Worm (Caenorhabditis elegans) whole organism, L2 larva: ENCODE results near the gene Y105C5A.508.
"Not testable (repeated sequence)": the region's sequence is repeated elsewhere in the genome, so short reads cannot be mapped to it uniquely, and the experiment has no call there.

Source experiments
- dmd-4 ChIP-seq: sonication (generic microtip); optimal IDR thresholded peaks from 2 replicates; lab custom pipeline; 2017; ENCODE audit warnings: missing biosample characterization, missing genetic modification characterization
- nhr-23 ChIP-seq: fragments of 150-350 bp; optimal IDR thresholded peaks from 2 replicates; lab custom pipeline; 2014; ENCODE audit warnings: missing biosample characterization, missing genetic modification reagents, missing genetic modification characterization
- sem-4 ChIP-seq: fragments of 150-350 bp; optimal IDR thresholded peaks from 2 replicates; lab custom pipeline; 2014; ENCODE audit warnings: missing biosample characterization, missing genetic modification reagents, missing genetic modification characterization

Gene Y105C5A.508

DNA sequence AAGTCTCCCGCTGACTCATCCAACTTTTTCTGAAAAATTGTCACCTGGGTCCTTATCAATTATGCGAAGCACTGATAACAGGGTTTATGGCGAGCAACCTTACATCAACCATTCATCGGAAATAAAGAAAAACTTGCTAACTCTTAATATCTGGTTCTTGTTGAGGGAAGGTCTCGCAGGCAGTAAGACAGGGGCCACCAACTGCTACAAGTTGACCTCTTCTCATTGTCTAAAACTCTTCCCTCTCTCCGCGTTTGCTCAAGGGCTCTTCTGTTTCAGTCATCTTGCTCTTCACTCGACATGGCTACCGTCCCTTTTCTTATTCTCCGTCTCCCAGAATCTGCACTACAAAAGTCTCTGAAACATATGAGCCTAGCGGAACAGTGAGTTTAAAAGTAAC, 51.7 kb downstream of the Y105C5A.508 start, which contains the start of gene Y105C5A.10:
Gene Y105C5A.10 (plus strand): TSS at position 301 of the 400 bp plus-strand sequence.
- TF ChIP-seq nhr-23 (tag; lab: Kevin White, UChicago); sem-4; dmd-4: not testable (repeated sequence)
